Worm (Caenorhabditis elegans) whole organism, midembryonic: ENCODE data around the gene mrp-6.

Experiments
- T22C8.4 ChIP-seq: fragments of 200-800 bp; sonication (Bioruptor generic); IDR thresholded peaks from 2 replicates; pipeline ENCODE4 v1.3.6; 2022; ENCODE audit warnings: missing genetic modification characterization, missing compliant biosample characterization
- flt-1 ChIP-seq: fragments of 200-800 bp; sonication (Bioruptor generic); IDR thresholded peaks from 2 replicates; pipeline ENCODE4 v1.3.6; 2022; ENCODE audit warnings: missing genetic modification characterization, missing compliant biosample characterization
- ref-1 ChIP-seq: fragments of 200-800 bp; sonication (Bioruptor generic); conservative IDR thresholded peaks from 2 replicates; pipeline ENCODE4 v1.3.6; 2022; ENCODE audit warnings: missing genetic modification reagents, missing genetic modification characterization, missing compliant biosample characterization
- tab-1 ChIP-seq: fragments of 200-800 bp; sonication (Bioruptor generic); IDR thresholded peaks from 2 replicates; pipeline ENCODE4 v1.3.6; 2022; ENCODE audit warnings: missing genetic modification characterization, missing compliant biosample characterization
- ztf-23 ChIP-seq: fragments of 200-800 bp; sonication (Bioruptor generic); IDR thresholded peaks from 2 replicates; pipeline ENCODE4 v1.3.6; 2022; ENCODE audit warnings: missing genetic modification reagents, missing genetic modification characterization, missing compliant biosample characterization
- ztf-29 ChIP-seq: fragments of 200-800 bp; sonication (Bioruptor generic); IDR thresholded peaks from 2 replicates; pipeline ENCODE4 v1.3.6; 2022; ENCODE audit warnings: missing genetic modification reagents, missing genetic modification characterization, missing compliant biosample characterization

DNA sequence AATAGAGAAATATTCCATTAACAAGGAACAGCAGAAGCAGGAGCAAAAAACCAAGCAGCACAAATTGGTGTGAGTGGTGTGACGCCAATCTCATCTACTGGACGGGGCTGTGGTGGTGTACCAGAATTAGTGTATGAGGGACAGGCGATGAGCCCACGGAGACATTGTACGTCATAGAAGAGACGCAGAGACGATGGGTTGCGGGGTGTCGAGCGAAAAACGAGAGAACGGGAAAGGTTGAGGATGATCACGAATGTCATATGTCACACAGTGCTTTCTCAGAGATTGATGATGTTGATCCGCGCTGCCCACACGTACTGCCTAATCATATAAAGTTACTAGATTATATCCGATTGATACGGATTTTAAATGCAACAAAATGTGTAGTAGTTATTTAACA is 28.7 kb downstream of the mrp-6 start:
- TF ChIP-seq tab-1 (GFP tag; lab: Robert Waterston, UW) = no peak
- TF ChIP-seq ztf-23 = no peak
- no peak for TF ChIP-seq T22C8.4 (GFP tag; lab: Robert Waterston, UW)
- no peak for TF ChIP-seq ref-1 (GFP tag; lab: Robert Waterston, UW)
- TF ChIP-seq ztf-29 (GFP tag; lab: Robert Waterston, UW) = no peak
- no peak for TF ChIP-seq flt-1 (GFP tag; lab: Robert Waterston, UW)
